Worm (Caenorhabditis elegans): ENCODE results near the gene C41H7.2.

ce11 chrII:3064631-3065030 lies 50.0 kb downstream of the C41H7.2 start:
- TF ChIP-seq him-1 (tag; optimal IDR thresholded peaks at IDR 0.05): no peak
- TF ChIP-seq W03F9.2 (tag; optimal IDR thresholded peaks at IDR 0.05): no peak

Data from whole organism, L4/young adult.